Fruit fly (Drosophila melanogaster): ENCODE results near the gene Spn.

The Spn gene

DNA sequence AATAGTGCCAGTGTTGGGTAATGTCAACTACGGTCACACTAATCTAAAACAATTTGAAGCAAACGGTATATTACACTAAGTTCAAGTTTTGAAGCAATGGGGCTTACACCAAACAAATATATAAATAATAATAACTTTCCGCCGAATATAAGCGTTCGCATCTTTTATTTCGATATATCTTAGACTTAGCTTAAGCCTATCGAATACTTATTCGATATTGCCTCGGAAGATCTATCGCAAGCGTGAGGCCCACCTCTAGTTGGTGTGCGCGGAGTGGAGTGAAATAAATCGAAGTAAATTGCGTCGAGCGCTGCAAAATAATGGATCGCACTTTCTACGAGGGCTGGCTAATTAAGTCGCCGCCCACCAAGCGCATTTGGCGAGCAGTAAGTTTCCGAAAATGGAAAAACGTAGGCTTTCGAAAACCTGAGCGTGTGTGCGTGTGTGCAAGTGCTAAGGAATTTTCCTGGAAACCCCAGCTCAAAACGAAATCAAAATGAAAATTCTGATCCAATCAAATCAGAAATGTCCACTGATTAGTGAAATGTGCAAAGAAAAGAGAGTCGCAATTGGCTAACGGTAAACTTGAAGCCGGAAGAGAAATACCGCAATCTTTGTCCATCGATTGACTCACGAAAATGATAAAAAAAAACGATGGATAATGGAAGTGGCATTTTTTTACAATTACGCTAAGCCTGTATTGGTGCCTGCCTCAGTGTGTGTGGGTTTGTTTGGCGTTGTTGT is 35.2 kb upstream of the Spn start, which contains the start of gene dos (continued):
- TF ChIP-seq Fer2 (tag; optimal IDR thresholded peaks at IDR 0.05) (no peak), CG4854 (GFP tag; optimal IDR thresholded peaks at IDR 0.05) (peak; percentile 49), CG15269 (tag; optimal IDR thresholded peaks at IDR 0.05) (peak; percentile 33), CG13624 (GFP tag; optimal IDR thresholded peaks at IDR 0.05) (peak; percentile 45), CG7357 (GFP tag; IDR thresholded peaks at IDR 0.05) (no peak), pb (GFP tag; optimal IDR thresholded peaks at IDR 0.05) (no peak), Rx (GFP tag; IDR thresholded peaks at IDR 0.05) (no peak), CG9817 (tag; optimal IDR thresholded peaks at IDR 0.05) (peak; percentile 40), CG33557 (GFP tag; optimal IDR thresholded peaks at IDR 0.05) (peak; percentile 48), croc (GFP tag; conservative IDR thresholded peaks at IDR 0.05) (no peak), Spps (tag; optimal IDR thresholded peaks at IDR 0.05) (no peak), pho (GFP tag; optimal IDR thresholded peaks at IDR 0.05) (peak; percentile 22), p53 (GFP tag; optimal IDR thresholded peaks at IDR 0.05) (no peak), ap (GFP tag; IDR thresholded peaks at IDR 0.05) (no peak), amos (GFP tag; IDR thresholded peaks at IDR 0.05; ENCODE audit: partially characterized antibody) (peak; percentile 80), CG18011 (GFP tag; optimal IDR thresholded peaks at IDR 0.05) (peak; percentile 34), CG8281 (tag; optimal IDR thresholded peaks at IDR 0.05) (no peak), gsb (GFP tag; IDR thresholded peaks at IDR 0.05) (no peak), dimm (GFP tag; IDR thresholded peaks at IDR 0.05) (no peak), CG10462 (GFP tag; optimal IDR thresholded peaks at IDR 0.05) (peak; percentile 28), CG4282 (GFP tag; optimal IDR thresholded peaks at IDR 0.05) (no peak), CG13296 (GFP tag; optimal IDR thresholded peaks at IDR 0.05) (peak; percentile 35), h (optimal IDR thresholded peaks at IDR 0.05) (no peak), vfl (GFP tag; optimal IDR thresholded peaks at IDR 0.05) (peak; percentile 24), row (GFP tag; IDR thresholded peaks at IDR 0.05) (peak; percentile 52; the same call in 2 of the 3 replicates), gsb-n (tag; optimal IDR thresholded peaks at IDR 0.05) (peak; percentile 33), org-1 (GFP tag; optimal IDR thresholded peaks at IDR 0.05) (no peak), en (GFP tag; optimal IDR thresholded peaks at IDR 0.05) (no peak), eve (GFP tag; optimal IDR thresholded peaks at IDR 0.05) (no peak), HLH3B (GFP tag; IDR thresholded peaks at IDR 0.05) (no peak), CG14667 (GFP tag; IDR thresholded peaks at IDR 0.05) (no peak), CG32772 (GFP tag; IDR thresholded peaks at IDR 0.05) (0 out of 2 replicates have a peak, but pooled peaks have one; percentile 25), Nf-YB (GFP tag; optimal IDR thresholded peaks at IDR 0.05) (peak; percentile 3), Hmr (GFP tag; optimal IDR thresholded peaks at IDR 0.05) (peak; percentile 54), CG6689 (GFP tag; IDR thresholded peaks at IDR 0.05) (no peak), CG8944 (GFP tag; optimal IDR thresholded peaks at IDR 0.05) (peak; percentile 17), CG2202 (tag; optimal IDR thresholded peaks at IDR 0.05) (peak; percentile 37), Jarid2 (GFP tag; optimal IDR thresholded peaks at IDR 0.05) (peak; percentile 46), Oli (tag; optimal IDR thresholded peaks at IDR 0.05) (no peak), CG4617 (GFP tag; optimal IDR thresholded peaks at IDR 0.05; ENCODE audit: borderline replicate concordance) (peak; percentile 74), MESR4 (GFP tag; optimal IDR thresholded peaks at IDR 0.05) (peak; percentile 67), corto (GFP tag; optimal IDR thresholded peaks at IDR 0.05) (peak; percentile 48), CG14441 (GFP tag; IDR thresholded peaks at IDR 0.05) (no peak), TFAM (GFP tag; optimal IDR thresholded peaks at IDR 0.05) (no peak), disco-r (GFP tag; optimal IDR thresholded peaks at IDR 0.05) (no peak), bbx (GFP tag; IDR thresholded peaks at IDR 0.05; ENCODE audit: partially characterized antibody) (peak; percentile 81), CG17385 (GFP tag; optimal IDR thresholded peaks at IDR 0.05) (peak; percentile 46), bsh (GFP tag; optimal IDR thresholded peaks at IDR 0.05) (peak in 1 of 2 experiments; percentile 53), MBD-R2 (GFP tag; IDR thresholded peaks at IDR 0.05) (peak; percentile 36; the same call in 1 of the 2 replicates), bab2 (GFP tag; optimal IDR thresholded peaks at IDR 0.05) (peak; percentile 9)
